Worm (Caenorhabditis elegans) whole organism, dauer: ENCODE results near the gene F47G3.4.

Experiments used
- unc-62 ChIP-seq: sonication (generic microtip); optimal IDR thresholded peaks from 2 replicates; lab custom pipeline; 2017; ENCODE audit warnings: missing biosample characterization, missing genetic modification reagents, missing genetic modification characterization

F47G3.4 gene

DNA sequence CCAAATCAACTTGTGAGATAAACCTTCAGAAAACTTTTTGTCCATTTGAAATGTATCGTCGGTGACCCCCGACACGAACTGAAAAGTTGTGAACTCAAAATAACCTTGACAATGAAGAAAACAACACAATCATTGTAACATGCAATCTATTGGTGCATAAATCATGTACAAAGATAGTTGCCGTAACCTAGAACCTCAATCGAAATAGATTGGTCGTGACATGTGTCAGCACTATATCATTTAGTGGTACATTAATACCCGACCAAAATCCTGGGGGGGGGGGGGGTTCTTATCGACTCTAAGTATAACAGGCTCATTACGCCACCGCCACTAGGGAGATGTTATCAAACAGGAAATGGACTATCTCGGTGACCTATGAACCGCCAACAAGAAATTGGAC lies 45.5 kb downstream of the F47G3.4 start:
- TF ChIP-seq unc-62 (GFP tag; lab: Kevin White, UChicago): no peak

DNA sequence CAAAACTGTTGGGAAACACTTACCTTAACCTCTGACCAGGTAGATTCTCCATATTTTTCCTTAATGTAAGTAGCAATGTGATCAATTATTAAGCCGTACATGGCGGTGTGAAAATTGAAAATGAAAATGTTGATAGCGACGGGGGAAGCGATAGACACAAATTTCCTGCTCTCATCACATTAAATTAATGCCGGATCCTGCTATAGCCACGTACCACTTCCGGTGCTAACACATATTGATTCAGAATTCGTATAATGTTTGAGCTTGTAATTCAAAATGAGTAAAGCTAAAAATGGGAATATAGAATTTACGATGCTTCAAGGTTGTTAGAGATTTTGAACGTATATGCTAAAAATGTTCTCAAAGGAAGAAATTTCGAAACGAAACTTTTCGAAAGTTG lies 46.0 kb downstream of the F47G3.4 start, which contains the start of gene gcy-31:
TSS of gene gcy-31 (minus strand) at position 101 of the 400 bp plus-strand sequence.
- TF ChIP-seq unc-62 (GFP tag; lab: Kevin White, UChicago): no peak

DNA sequence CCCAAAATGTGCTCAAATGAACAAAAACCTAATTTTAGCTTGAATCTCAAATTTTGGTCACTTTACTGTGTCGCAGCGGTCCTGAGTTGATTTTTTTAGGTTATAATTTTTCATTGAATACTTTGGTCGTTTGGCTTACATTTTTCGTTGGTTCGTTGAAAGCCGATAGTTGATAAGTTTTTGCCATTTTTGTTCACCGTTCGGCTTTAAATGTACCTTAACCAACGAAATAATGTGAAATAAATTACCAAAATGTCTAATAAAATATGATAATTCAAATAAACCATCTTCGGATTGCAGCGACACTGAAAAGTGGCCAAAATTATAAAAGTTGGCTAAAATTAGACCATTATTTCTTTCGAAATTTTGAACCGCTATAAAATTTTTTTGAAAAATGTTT lies 48.9 kb downstream of the F47G3.4 start:
- no peak for TF ChIP-seq unc-62 (GFP tag; lab: Kevin White, UChicago)
